Fruit fly (Drosophila melanogaster) whole organism, embryonic: ENCODE data around the gene bib.

ENCODE experiments used
- Asciz ChIP-seq: fragments of 200-800 bp; sonication (Bioruptor generic); optimal IDR thresholded peaks from 2 replicates; lab custom pipeline; 2017; ENCODE audit warnings: missing biosample characterization, mild to moderate bottlenecking, missing genetic modification characterization, missing genetic modification reagents
- BtbVII ChIP-seq: fragments of 200-800 bp; sonication (Bioruptor generic); optimal IDR thresholded peaks from 3 replicates; lab custom pipeline; 2017; ENCODE audit warnings: missing biosample characterization, mild to moderate bottlenecking, missing genetic modification characterization
- CG12219 ChIP-seq: fragments of 200-800 bp; sonication (Bioruptor generic); optimal IDR thresholded peaks from 3 replicates; lab custom pipeline; 2018; ENCODE audit warnings: missing biosample characterization, mild to moderate bottlenecking, missing genetic modification characterization
- CG14441 ChIP-seq: fragments of 200-800 bp; sonication (Bioruptor generic); IDR thresholded peaks from 2 replicates; pipeline ENCODE4 v1.3.6; 2022; ENCODE audit warnings: missing biosample characterization, missing genetic modification characterization
- CG15269 ChIP-seq: fragments of 200-800 bp; sonication (Bioruptor generic); optimal IDR thresholded peaks from 2 replicates; lab custom pipeline; 2018; ENCODE audit warnings: missing biosample characterization, mild to moderate bottlenecking, missing genetic modification characterization, moderate library complexity
- CG15601 ChIP-seq: fragments of 200-800 bp; sonication (Bioruptor generic); optimal IDR thresholded peaks from 3 replicates; lab custom pipeline; 2019; ENCODE audit warnings: missing biosample characterization, mild to moderate bottlenecking, missing genetic modification characterization, moderate library complexity
- CG1647 ChIP-seq: fragments of 200-800 bp; sonication (Bioruptor generic); optimal IDR thresholded peaks from 3 replicates; lab custom pipeline; 2016; ENCODE audit warnings: missing biosample characterization, missing genetic modification characterization
- CG17186 ChIP-seq: fragments of 200-800 bp; sonication (Bioruptor generic); optimal IDR thresholded peaks from 3 replicates; lab custom pipeline; 2017; ENCODE audit warnings: missing biosample characterization, missing genetic modification reagents, missing genetic modification characterization
- CG18599 ChIP-seq: fragments of 200-800 bp; sonication (Bioruptor generic); optimal IDR thresholded peaks from 3 replicates; lab custom pipeline; 2017; ENCODE audit warnings: missing biosample characterization, missing genetic modification characterization, mild to moderate bottlenecking, moderate library complexity, missing genetic modification reagents
- CG2116 ChIP-seq: fragments of 200-800 bp; sonication (Bioruptor generic); optimal IDR thresholded peaks from 3 replicates; lab custom pipeline; 2018; ENCODE audit warnings: missing biosample characterization, mild to moderate bottlenecking, missing genetic modification characterization
- CG2199 ChIP-seq: fragments of 200-800 bp; sonication (Bioruptor generic); IDR thresholded peaks from 3 replicates; pipeline ENCODE4 v1.3.6; 2022; ENCODE audit warnings: missing biosample characterization, missing genetic modification characterization
- CG2202 ChIP-seq: fragments of 200-800 bp; sonication (Bioruptor generic); optimal IDR thresholded peaks from 2 replicates; lab custom pipeline; 2018; ENCODE audit warnings: missing biosample characterization, mild to moderate bottlenecking, missing genetic modification characterization
- CG2889 ChIP-seq: fragments of 200-800 bp; sonication (Bioruptor generic); IDR thresholded peaks from 3 replicates; pipeline ENCODE4 v1.3.6; 2022; ENCODE audit warnings: missing biosample characterization, missing genetic modification characterization
- CG31224 ChIP-seq: fragments of 200-800 bp; sonication (Bioruptor generic); IDR thresholded peaks from 2 replicates; pipeline ENCODE4 v1.3.6; 2022; ENCODE audit warnings: missing biosample characterization, missing genetic modification characterization
- CG31365 ChIP-seq: fragments of 200-800 bp; sonication (Bioruptor generic); optimal IDR thresholded peaks from 2 replicates; lab custom pipeline; 2018; ENCODE audit warnings: missing biosample characterization, mild to moderate bottlenecking, missing genetic modification characterization
- CG34224 ChIP-seq: fragments of 200-800 bp; sonication (Bioruptor generic); IDR thresholded peaks from 3 replicates; pipeline ENCODE4 v1.3.6; 2022; ENCODE audit warnings: missing biosample characterization, missing genetic modification characterization; ENCODE audit not compliant: partially characterized antibody
- CG3838 ChIP-seq: fragments of 200-800 bp; sonication (Bioruptor generic); optimal IDR thresholded peaks from 3 replicates; lab custom pipeline; 2016; ENCODE audit warnings: missing biosample characterization, missing genetic modification characterization
- CG42726 ChIP-seq: fragments of 200-800 bp; sonication (Bioruptor generic); IDR thresholded peaks from 2 replicates; pipeline ENCODE4 v1.3.6; 2022; ENCODE audit warnings: missing biosample characterization, missing genetic modification characterization; ENCODE audit not compliant: partially characterized antibody
- CG4730 ChIP-seq: fragments of 200-800 bp; sonication (Bioruptor generic); IDR thresholded peaks from 2 replicates; pipeline ENCODE4 v1.3.6; 2022; ENCODE audit warnings: missing biosample characterization, missing genetic modification characterization
- CG5245 ChIP-seq: fragments of 200-800 bp; sonication (Bioruptor generic); optimal IDR thresholded peaks from 3 replicates; lab custom pipeline; 2016; ENCODE audit warnings: missing biosample characterization, missing genetic modification characterization
- CG8290 ChIP-seq, 3 experiments: fragments of 200-800 bp; sonication (Bioruptor generic); optimal IDR thresholded peaks; 2 replicates each; lab custom pipeline; 2016 to 2019; ENCODE audit warnings: missing biosample characterization in 3 of 3, missing genetic modification characterization in 3 of 3, mild to moderate bottlenecking in 2 of 3, moderate library complexity in 1 of 3
- D19B ChIP-seq: fragments of 200-800 bp; sonication (Bioruptor generic); optimal IDR thresholded peaks from 2 replicates; lab custom pipeline; 2017; ENCODE audit warnings: missing biosample characterization, mild to moderate bottlenecking, missing genetic modification characterization
- Dfd ChIP-seq, 2 experiments: fragments of >200 bp; optimal IDR thresholded peaks; 2 replicates each; lab custom pipeline; 2017; ENCODE audit warnings: missing biosample characterization in 2 of 2, missing genetic modification characterization in 2 of 2
- Dip3 ChIP-seq: fragments of 200-800 bp; sonication (Bioruptor generic); optimal IDR thresholded peaks from 3 replicates; lab custom pipeline; 2016; ENCODE audit warnings: missing biosample characterization, missing genetic modification characterization
- Dll ChIP-seq: fragments of 200-800 bp; sonication (Bioruptor generic); IDR thresholded peaks from 4 replicates; pipeline ENCODE4 v1.3.6; 2022; ENCODE audit warnings: missing biosample characterization, missing genetic modification characterization; ENCODE audit not compliant: partially characterized antibody
- E2f2 ChIP-seq: fragments of 200-800 bp; sonication (Bioruptor generic); IDR thresholded peaks from 2 replicates; pipeline ENCODE4 v1.3.6; 2022; ENCODE audit warnings: missing biosample characterization, missing genetic modification characterization
- Elba2 ChIP-seq: fragments of 200-800 bp; sonication (Bioruptor generic); optimal IDR thresholded peaks from 3 replicates; lab custom pipeline; 2016; ENCODE audit warnings: missing biosample characterization, missing genetic modification characterization
- HHEX ChIP-seq: fragments of 200-800 bp; sonication (Bioruptor generic); optimal IDR thresholded peaks from 3 replicates; lab custom pipeline; 2017; ENCODE audit warnings: missing biosample characterization, mild to moderate bottlenecking, missing genetic modification characterization, missing genetic modification reagents
- Neu2 ChIP-seq: fragments of 200-800 bp; sonication (Bioruptor generic); optimal IDR thresholded peaks from 3 replicates; lab custom pipeline; 2016; ENCODE audit warnings: missing biosample characterization, missing genetic modification characterization, borderline replicate concordance
- Oli ChIP-seq: fragments of 200-800 bp; sonication (Bioruptor generic); optimal IDR thresholded peaks from 2 replicates; lab custom pipeline; 2018; ENCODE audit warnings: missing biosample characterization, mild to moderate bottlenecking, missing genetic modification characterization, moderate library complexity
- Optix ChIP-seq: fragments of 200-800 bp; sonication (Bioruptor generic); IDR thresholded peaks from 3 replicates; pipeline ENCODE4 v1.3.6; 2022; ENCODE audit warnings: missing biosample characterization, missing genetic modification characterization
- bbx ChIP-seq: fragments of 200-800 bp; sonication (Bioruptor generic); IDR thresholded peaks from 2 replicates; pipeline ENCODE4 v1.3.6; 2022; ENCODE audit warnings: missing biosample characterization, missing genetic modification characterization; ENCODE audit not compliant: partially characterized antibody
- chm ChIP-seq: fragments of 200-800 bp; sonication (Bioruptor generic); IDR thresholded peaks from 2 replicates; pipeline ENCODE4 v1.3.6; 2022; ENCODE audit warnings: missing biosample characterization, missing genetic modification characterization
- cwo ChIP-seq: fragments of 200-800 bp; sonication (Bioruptor generic); optimal IDR thresholded peaks from 3 replicates; lab custom pipeline; 2017; ENCODE audit warnings: missing biosample characterization, missing genetic modification characterization, mild to moderate bottlenecking, moderate library complexity, missing genetic modification reagents
- dimm ChIP-seq: fragments of 200-800 bp; sonication (Bioruptor generic); IDR thresholded peaks from 2 replicates; pipeline ENCODE4 v1.3.6; 2022; ENCODE audit warnings: missing biosample characterization, missing genetic modification characterization
- dmrt99B ChIP-seq: fragments of 200-800 bp; sonication (Bioruptor generic); optimal IDR thresholded peaks from 2 replicates; lab custom pipeline; 2018; ENCODE audit warnings: missing biosample characterization, mild to moderate bottlenecking, missing genetic modification characterization, moderate library complexity
- hkb ChIP-seq, 2 experiments: fragments of 200-800 bp in 1 of 2; fragments of >200 bp in 1 of 2; sonication (Bioruptor generic) in 1 of 2; IDR thresholded peaks in 1 of 2; optimal IDR thresholded peaks in 1 of 2; 2 replicates each; pipeline versions ENCODE4 v1.3.6 to Lab custom; 2017 to 2022; ENCODE audit warnings: missing biosample characterization in 1 of 2, missing genetic modification characterization in 1 of 2
- mld ChIP-seq: fragments of 200-800 bp; sonication (Bioruptor generic); IDR thresholded peaks from 3 replicates; pipeline ENCODE4 v1.3.6; 2022; ENCODE audit warnings: missing biosample characterization, missing genetic modification characterization; ENCODE audit not compliant: partially characterized antibody
- nom ChIP-seq: fragments of 200-800 bp; sonication (Bioruptor generic); optimal IDR thresholded peaks from 2 replicates; lab custom pipeline; 2017; ENCODE audit warnings: missing biosample characterization, missing genetic modification characterization, mild to moderate bottlenecking, moderate library complexity, missing genetic modification reagents
- org-1 ChIP-seq: fragments of 200-800 bp; sonication (Bioruptor generic); optimal IDR thresholded peaks from 2 replicates; lab custom pipeline; 2017; ENCODE audit warnings: missing biosample characterization, missing genetic modification characterization
- slbo ChIP-seq: fragments of 200-800 bp; sonication (Bioruptor generic); IDR thresholded peaks from 2 replicates; pipeline ENCODE4 v1.3.6; 2022; ENCODE audit warnings: missing biosample characterization, missing genetic modification characterization
- slou ChIP-seq: fragments of 200-800 bp; sonication (Bioruptor generic); optimal IDR thresholded peaks from 3 replicates; lab custom pipeline; 2016; ENCODE audit warnings: missing biosample characterization, missing genetic modification characterization
- so ChIP-seq: fragments of 200-800 bp; sonication (Bioruptor generic); IDR thresholded peaks from 3 replicates; pipeline ENCODE4 v1.3.6; 2022; ENCODE audit warnings: missing biosample characterization, missing genetic modification characterization
- ssp ChIP-seq: fragments of 200-800 bp; sonication (Bioruptor generic); IDR thresholded peaks from 2 replicates; pipeline ENCODE4 v1.3.6; 2022; ENCODE audit warnings: missing biosample characterization, missing genetic modification characterization
- stc ChIP-seq: fragments of 200-800 bp; sonication (Bioruptor generic); IDR thresholded peaks from 2 replicates; pipeline ENCODE4 v1.3.6; 2022; ENCODE audit warnings: missing biosample characterization, missing genetic modification characterization
- stwl ChIP-seq: fragments of 200-800 bp; sonication (Bioruptor generic); optimal IDR thresholded peaks from 3 replicates; lab custom pipeline; 2018; ENCODE audit warnings: missing biosample characterization, mild to moderate bottlenecking, missing genetic modification characterization, moderate library complexity
- tgo ChIP-seq: fragments of 200-800 bp; sonication (Bioruptor generic); IDR thresholded peaks from 3 replicates; pipeline ENCODE4 v1.3.6; 2022; ENCODE audit warnings: missing biosample characterization, missing genetic modification characterization
- tup ChIP-seq: fragments of 200-800 bp; sonication (Bioruptor generic); optimal IDR thresholded peaks from 2 replicates; lab custom pipeline; 2016; ENCODE audit warnings: missing biosample characterization, mild to moderate bottlenecking, missing genetic modification characterization, moderate library complexity
- twi ChIP-seq: fragments of 200-800 bp; optimal IDR thresholded peaks from 2 replicates; lab custom pipeline; 2019; ENCODE audit warnings: missing biosample characterization, mild to moderate bottlenecking, missing genetic modification characterization, moderate library complexity
- vvl ChIP-seq: fragments of 200-800 bp; sonication (Bioruptor generic); IDR thresholded peaks from 2 replicates; pipeline ENCODE4 v1.3.6; 2022; ENCODE audit warnings: missing biosample characterization, missing genetic modification characterization

The bib gene

DNA sequence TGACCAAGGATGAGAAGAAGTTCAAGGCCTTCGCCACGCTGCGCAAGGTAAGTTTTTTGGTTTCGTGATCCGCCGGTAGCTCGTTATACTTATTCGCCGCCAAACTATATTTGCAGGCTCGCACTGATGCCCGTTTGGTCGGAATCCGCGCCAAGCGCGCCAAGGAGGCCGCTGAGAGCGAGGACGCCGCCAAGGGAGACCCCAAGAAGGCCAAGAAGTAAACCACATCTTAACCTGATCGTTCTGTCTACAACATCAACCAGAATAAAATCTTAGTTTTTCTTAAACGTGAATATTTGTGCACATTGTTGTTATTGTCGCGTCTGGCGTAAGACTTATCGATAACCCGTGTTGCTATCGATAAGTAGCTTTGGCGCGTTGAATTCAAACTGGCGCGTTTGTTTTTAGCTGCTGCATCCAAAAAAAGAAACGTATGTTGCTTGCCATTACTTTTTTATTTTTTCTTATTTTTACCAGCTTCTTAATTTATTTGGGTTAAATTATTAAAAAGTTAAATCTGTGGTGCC lies 16.2 kb upstream of the bib start (continued):
- no peak for TF ChIP-seq CG42726
- TF ChIP-seq E2f2, result peak; percentile 89
- TF ChIP-seq CG8290 (GFP tag; optimal IDR thresholded peaks at IDR 0.05; lab: Kevin White, UChicago), result no peak
- no peak for TF ChIP-seq CG8290 (tag; optimal IDR thresholded peaks at IDR 0.05; lab: Kevin White, UChicago)
- no peak for TF ChIP-seq nom
- no peak for TF ChIP-seq HHEX (GFP tag; lab: Kevin White, UChicago)
- TF ChIP-seq CG15269 (tag; lab: Kevin White, UChicago), result no peak
- no peak for TF ChIP-seq CG5245
- no peak for TF ChIP-seq tup (GFP tag; lab: Kevin White, UChicago)
- no peak for TF ChIP-seq Dip3 (GFP tag; lab: Kevin White, UChicago)
- no peak for TF ChIP-seq Dfd (GFP tag; optimal IDR thresholded peaks at IDR 0.05; lab: Kevin White, UChicago)
- no peak for TF ChIP-seq slbo (GFP tag; lab: Robert Waterston, UW)
- TF ChIP-seq vvl, result no peak
- no peak for TF ChIP-seq ssp (GFP tag; lab: Robert Waterston, UW)
- TF ChIP-seq so (GFP tag; lab: Robert Waterston, UW), result no peak
- peak; percentile 72 for TF ChIP-seq Dll (GFP tag; lab: Robert Waterston, UW)
- no peak for TF ChIP-seq org-1
- TF ChIP-seq hkb (optimal IDR thresholded peaks at IDR 0.05; lab: Kevin White, UChicago), result no peak
- TF ChIP-seq hkb (GFP tag; IDR thresholded peaks at IDR 0.05; lab: Robert Waterston, UW), result no peak
- TF ChIP-seq dimm (GFP tag; lab: Robert Waterston, UW), result no peak
- TF ChIP-seq Elba2 (GFP tag; lab: Kevin White, UChicago), result no peak
- TF ChIP-seq Neu2 (GFP tag; lab: Kevin White, UChicago), result no peak
- TF ChIP-seq mld (GFP tag; lab: Robert Waterston, UW), result peak; percentile 68; the same call in 2 of the 3 replicates
- peak; percentile 6 for TF ChIP-seq stwl
- no peak for TF ChIP-seq Optix
- TF ChIP-seq CG2202 (tag; lab: Kevin White, UChicago), result no peak
- TF ChIP-seq D19B (GFP tag; lab: Kevin White, UChicago), result no peak
- TF ChIP-seq CG3838 (GFP tag; lab: Kevin White, UChicago), result no peak
- TF ChIP-seq CG18599 (GFP tag; lab: Kevin White, UChicago), result no peak
- TF ChIP-seq twi (tag; lab: Kevin White, UChicago), result no peak
- TF ChIP-seq CG17186 (GFP tag; lab: Kevin White, UChicago), result no peak
- TF ChIP-seq dmrt99B (tag; lab: Kevin White, UChicago), result no peak
- 0 out of 2 replicates have a peak, but pooled peaks have one; percentile 27 for TF ChIP-seq bbx (GFP tag; lab: Robert Waterston, UW)
- no peak for TF ChIP-seq cwo (GFP tag; lab: Kevin White, UChicago)
- no peak for TF ChIP-seq tgo (GFP tag; lab: Robert Waterston, UW)
- peak; percentile 45 for TF ChIP-seq CG2116
- TF ChIP-seq CG34224 (GFP tag; lab: Robert Waterston, UW), result peak; percentile 69
- no peak for TF ChIP-seq CG15601 (tag; lab: Kevin White, UChicago)
- TF ChIP-seq CG12219 (GFP tag; lab: Kevin White, UChicago), result no peak
- TF ChIP-seq BtbVII (GFP tag; lab: Kevin White, UChicago), result no peak
- no peak for TF ChIP-seq Asciz (GFP tag; lab: Kevin White, UChicago)
- TF ChIP-seq chm (GFP tag; lab: Robert Waterston, UW), result no peak
- no peak for TF ChIP-seq CG2199
- TF ChIP-seq Oli, result no peak
- TF ChIP-seq CG4730 (GFP tag; lab: Robert Waterston, UW), result no peak
- no peak for TF ChIP-seq stc (GFP tag; lab: Robert Waterston, UW)
- no peak for TF ChIP-seq slou (GFP tag; lab: Kevin White, UChicago)
- TF ChIP-seq CG2889, result no peak
- TF ChIP-seq CG14441, result no peak
- no peak for TF ChIP-seq CG1647
- TF ChIP-seq CG31365 (tag; lab: Kevin White, UChicago), result no peak
- TF ChIP-seq CG31224 (GFP tag; lab: Robert Waterston, UW), result no peak
